Fruit fly (Drosophila melanogaster): ENCODE measurements around the gene mfrn.

Gene mfrn

dm6 chr3R:27925971-27926533 is 21.8 kb downstream of the mfrn start:
- peak; percentile 6; the same call in 1 of the 3 replicates for TF ChIP-seq CG4496 (GFP tag; IDR thresholded peaks at IDR 0.05)
- peak; percentile 44 for TF ChIP-seq CG8159 (tag; optimal IDR thresholded peaks at IDR 0.05)
- TF ChIP-seq Ets98B (GFP tag; IDR thresholded peaks at IDR 0.05), result no peak; the same call in 1 of the 2 replicates
- TF ChIP-seq CG8301 (tag; optimal IDR thresholded peaks at IDR 0.05), result peak; percentile 5
- 0 out of 2 replicates have a peak, but pooled peaks have one; percentile 24 for TF ChIP-seq rn (GFP tag; IDR thresholded peaks at IDR 0.05)
- peak; percentile 42 for TF ChIP-seq CG14655 (GFP tag; optimal IDR thresholded peaks at IDR 0.05)
- no peak for TF ChIP-seq CG10348 (GFP tag; IDR thresholded peaks at IDR 0.05)
- no peak for TF ChIP-seq CG34367 (tag; optimal IDR thresholded peaks at IDR 0.05)
- TF ChIP-seq CG12605 (GFP tag; IDR thresholded peaks at IDR 0.05), result no peak
- TF ChIP-seq EcR (GFP tag; optimal IDR thresholded peaks at IDR 0.05), result peak; percentile 42
- peak; percentile 10 for TF ChIP-seq CG15710 (tag; optimal IDR thresholded peaks at IDR 0.05)
- no peak; the same call in 1 of the 2 replicates for TF ChIP-seq CG32121 (GFP tag; IDR thresholded peaks at IDR 0.05)
- no peak for TF ChIP-seq Pif1B (GFP tag; optimal IDR thresholded peaks at IDR 0.05)
- no peak for TF ChIP-seq fd96Ca (GFP tag; IDR thresholded peaks at IDR 0.05)

DNA sequence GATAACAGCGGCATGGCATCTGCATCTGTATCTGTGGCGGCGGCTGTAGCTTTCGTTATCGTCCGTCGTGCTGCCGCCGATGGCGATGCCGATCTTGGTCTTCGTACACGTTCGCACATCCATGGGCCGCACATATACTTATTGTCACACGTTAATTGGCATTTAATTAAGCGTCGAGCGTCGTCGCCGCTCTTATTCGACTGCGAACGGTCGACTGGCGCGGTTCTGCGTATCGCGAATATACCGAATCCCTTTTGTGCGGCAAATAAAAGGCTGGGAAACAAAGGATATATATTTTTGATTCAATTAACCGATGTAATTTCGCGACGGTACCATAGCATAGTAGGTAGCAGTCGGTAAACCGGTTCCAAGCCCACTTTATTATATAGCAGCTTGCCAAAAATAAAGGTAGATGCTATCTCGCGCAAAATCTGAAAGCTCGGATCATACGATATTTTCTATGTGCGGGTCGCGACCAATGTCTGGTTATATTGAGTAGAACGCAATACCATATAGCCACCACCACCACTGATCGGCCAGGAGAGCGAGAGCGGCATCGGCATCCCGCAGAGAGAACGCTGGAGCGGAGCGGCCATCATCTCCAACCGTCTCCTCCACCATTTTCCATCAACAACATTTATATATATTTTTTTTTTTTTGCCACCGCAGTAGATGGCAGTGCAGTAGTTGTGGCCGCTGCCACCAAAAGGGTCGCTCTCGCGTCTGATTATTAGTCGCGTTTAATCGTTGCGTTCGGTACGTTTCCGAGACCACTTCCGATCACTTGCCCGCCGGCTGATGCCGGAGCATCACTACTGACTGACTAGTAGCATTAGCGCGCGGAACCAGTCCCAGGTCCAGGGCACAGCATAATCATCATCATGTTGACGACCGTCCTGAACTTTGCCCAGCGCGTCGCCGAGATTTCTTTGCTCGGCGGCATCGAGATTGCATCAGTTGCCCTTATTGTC is 22.5 kb downstream of the mfrn start, which contains the start of gene mino:
Gene mino (plus strand): TSS at position 192 of the 971 bp plus-strand sequence.
- TF ChIP-seq CG15710 (tag; optimal IDR thresholded peaks at IDR 0.05) (no peak), CG14655 (GFP tag; optimal IDR thresholded peaks at IDR 0.05) (no peak), Pif1A (GFP tag; optimal IDR thresholded peaks at IDR 0.05) (peak; percentile 27), fd96Ca (GFP tag; IDR thresholded peaks at IDR 0.05) (no peak), CG34367 (tag; optimal IDR thresholded peaks at IDR 0.05) (no peak), Pif1B (GFP tag; optimal IDR thresholded peaks at IDR 0.05) (peak; percentile 23), Snoo (tag; optimal IDR thresholded peaks at IDR 0.05) (no peak), CG4496 (GFP tag; IDR thresholded peaks at IDR 0.05) (no peak), CG8301 (tag; optimal IDR thresholded peaks at IDR 0.05) (no peak), CG10348 (GFP tag; IDR thresholded peaks at IDR 0.05) (no peak), CG9948 (tag; optimal IDR thresholded peaks at IDR 0.05) (no peak), Ets98B (GFP tag; IDR thresholded peaks at IDR 0.05) (peak; percentile 25; the same call in 1 of the 2 replicates), CG13204 (GFP tag; optimal IDR thresholded peaks at IDR 0.05) (peak; percentile 95), gl (tag; optimal IDR thresholded peaks at IDR 0.05) (peak; percentile 79), CG32121 (GFP tag; IDR thresholded peaks at IDR 0.05) (peak; percentile 45; the same call in 1 of the 2 replicates), CG8159 (tag; optimal IDR thresholded peaks at IDR 0.05) (no peak), D1 (tag; optimal IDR thresholded peaks at IDR 0.05) (no peak), rn (GFP tag; IDR thresholded peaks at IDR 0.05) (no peak), EcR (GFP tag; optimal IDR thresholded peaks at IDR 0.05) (no peak), CG12605 (GFP tag; IDR thresholded peaks at IDR 0.05) (peak; percentile 28)

DNA sequence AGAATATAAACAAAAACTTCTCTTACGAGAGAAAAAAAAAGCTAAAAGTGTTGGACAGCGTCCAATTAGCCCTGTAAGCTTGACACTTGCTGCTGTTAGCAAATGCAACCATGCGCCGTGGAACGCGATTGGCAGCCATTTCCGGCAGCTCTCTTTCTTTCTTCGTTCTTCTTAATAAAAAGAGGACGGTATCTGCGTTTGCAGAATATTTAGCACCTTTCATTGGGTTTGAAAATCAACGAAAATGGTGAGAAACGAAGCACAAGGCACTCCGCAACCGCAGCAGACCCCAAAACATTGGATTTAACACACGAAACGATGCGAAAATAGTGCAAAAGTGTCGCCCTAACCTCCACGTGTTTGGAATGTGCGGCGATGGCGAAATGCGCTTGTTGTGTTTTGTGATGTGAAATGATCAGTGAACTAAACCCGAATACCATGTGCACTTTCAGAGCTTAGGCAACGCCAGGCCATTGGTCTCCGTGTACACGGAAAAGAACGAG is 25.1 kb downstream of the mfrn start, which contains the start of gene RpL4:
Gene RpL4 (plus strand): TSS at position 149 of the 503 bp plus-strand sequence.
- peak; percentile 8 for TF ChIP-seq gl (tag; optimal IDR thresholded peaks at IDR 0.05)
- TF ChIP-seq fd96Ca (GFP tag; IDR thresholded peaks at IDR 0.05), result peak; percentile 6; the same call in 1 of the 3 replicates
- no peak for TF ChIP-seq CG10348 (GFP tag; IDR thresholded peaks at IDR 0.05)
- TF ChIP-seq Pif1A (GFP tag; optimal IDR thresholded peaks at IDR 0.05), result peak; percentile 76
- peak; percentile 3 for TF ChIP-seq CG9948 (tag; optimal IDR thresholded peaks at IDR 0.05)
- no peak for TF ChIP-seq CG17806 (tag; optimal IDR thresholded peaks at IDR 0.05)
- peak; percentile 47 for TF ChIP-seq CG8159 (tag; optimal IDR thresholded peaks at IDR 0.05)
- peak; percentile 92 for TF ChIP-seq Snoo (tag; optimal IDR thresholded peaks at IDR 0.05)
- no peak for TF ChIP-seq CG14655 (GFP tag; optimal IDR thresholded peaks at IDR 0.05)
- 0 out of 2 replicates have a peak, but pooled peaks have one; percentile 40 for TF ChIP-seq CG32121 (GFP tag; IDR thresholded peaks at IDR 0.05)
- peak; percentile 62; the same call in 1 of the 2 replicates for TF ChIP-seq rn (GFP tag; IDR thresholded peaks at IDR 0.05)
- peak; percentile 59 for TF ChIP-seq Ets98B (GFP tag; IDR thresholded peaks at IDR 0.05)
- TF ChIP-seq EcR (GFP tag; optimal IDR thresholded peaks at IDR 0.05), result no peak
- TF ChIP-seq Pif1B (GFP tag; optimal IDR thresholded peaks at IDR 0.05), result peak; percentile 40
- peak; percentile 67; the same call in 1 of the 2 replicates for TF ChIP-seq CG12605 (GFP tag; IDR thresholded peaks at IDR 0.05)
- TF ChIP-seq CG4496 (GFP tag; IDR thresholded peaks at IDR 0.05), result peak; percentile 85
- TF ChIP-seq CG15710 (tag; optimal IDR thresholded peaks at IDR 0.05), result peak; percentile 65
- peak; percentile 80 for TF ChIP-seq CG34367 (tag; optimal IDR thresholded peaks at IDR 0.05)
- TF ChIP-seq CG8301 (tag; optimal IDR thresholded peaks at IDR 0.05), result no peak

DNA sequence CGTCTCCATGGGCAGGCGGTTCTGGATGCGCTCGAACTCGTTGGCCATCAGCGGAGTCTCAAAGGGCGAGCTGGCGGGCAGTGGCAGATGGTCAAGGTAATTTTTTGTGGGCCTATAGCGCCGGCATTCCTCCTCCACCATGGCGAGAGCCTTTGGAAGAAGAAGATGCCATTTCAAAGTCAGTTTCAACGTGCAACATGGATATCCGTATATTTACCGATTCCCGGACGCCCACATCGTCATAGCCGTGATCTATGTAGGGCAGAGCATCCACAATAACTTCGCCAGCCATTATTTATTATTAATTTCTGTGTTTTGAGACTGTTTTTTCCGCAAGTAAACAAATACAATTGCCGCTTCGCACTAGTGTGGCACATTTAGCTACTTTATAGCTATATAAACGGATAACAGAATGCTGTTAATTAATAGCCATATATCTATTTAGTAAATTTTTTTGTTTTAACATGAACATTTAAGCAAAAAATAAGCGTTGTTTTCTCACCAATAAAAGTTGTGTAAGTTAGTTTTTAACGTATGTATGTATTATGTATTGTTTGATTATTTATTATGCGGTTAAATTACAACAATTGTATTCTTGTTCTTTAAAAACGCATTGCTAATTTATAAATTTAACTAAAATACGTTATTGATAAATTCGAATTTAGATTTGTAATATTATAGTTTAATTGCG is 25.7 kb downstream of the mfrn start, which contains the start of gene BCAS2:
Gene BCAS2 (minus strand): TSS at position 375 of the 691 bp plus-strand sequence.
- no peak for TF ChIP-seq CG13204 (GFP tag; optimal IDR thresholded peaks at IDR 0.05)
- TF ChIP-seq D1 (tag; optimal IDR thresholded peaks at IDR 0.05), result no peak
- TF ChIP-seq Pif1A (GFP tag; optimal IDR thresholded peaks at IDR 0.05), result no peak
- TF ChIP-seq Pif1B (GFP tag; optimal IDR thresholded peaks at IDR 0.05), result no peak
- TF ChIP-seq fd96Ca (GFP tag; IDR thresholded peaks at IDR 0.05), result no peak
- no peak for TF ChIP-seq CG4496 (GFP tag; IDR thresholded peaks at IDR 0.05)
- no peak for TF ChIP-seq Snoo (tag; optimal IDR thresholded peaks at IDR 0.05)
- no peak for TF ChIP-seq Ets98B (GFP tag; IDR thresholded peaks at IDR 0.05)
